Worm (Caenorhabditis elegans) whole organism, L2 larva: ENCODE measurements around the gene lbp-1.

ENCODE experiments used
- ama-1 ChIP-seq: fragments of 150-350 bp; optimal IDR thresholded peaks from 2 replicates; lab custom pipeline; 2018; ENCODE audit warnings: inconsistent platforms
- fos-1 ChIP-seq: fragments of 150-350 bp; optimal IDR thresholded peaks from 2 replicates; lab custom pipeline; 2014; ENCODE audit warnings: missing biosample characterization, missing genetic modification characterization
- lin-39 ChIP-seq: fragments of 150-350 bp; optimal IDR thresholded peaks from 2 replicates; lab custom pipeline; 2014; ENCODE audit warnings: missing biosample characterization, missing genetic modification reagents, missing genetic modification characterization
- nhr-11 ChIP-seq: fragments of 150-350 bp; optimal IDR thresholded peaks from 2 replicates; lab custom pipeline; 2014; ENCODE audit warnings: missing biosample characterization, missing genetic modification characterization
- nhr-12 ChIP-seq: fragments of 150-350 bp; optimal IDR thresholded peaks from 2 replicates; lab custom pipeline; 2014; ENCODE audit warnings: missing biosample characterization, missing genetic modification characterization
- nhr-237 ChIP-seq: fragments of 150-350 bp; optimal IDR thresholded peaks from 2 replicates; lab custom pipeline; 2014; ENCODE audit warnings: missing biosample characterization, missing genetic modification characterization
- nhr-77 ChIP-seq: fragments of 150-350 bp; optimal IDR thresholded peaks from 2 replicates; lab custom pipeline; 2014; ENCODE audit warnings: missing biosample characterization, missing genetic modification characterization
- skn-1 ChIP-seq: sonication (generic microtip); optimal IDR thresholded peaks from 2 replicates; lab custom pipeline; 2017; ENCODE audit warnings: missing biosample characterization, missing genetic modification characterization
- snpc-4 ChIP-seq: fragments of 150-350 bp; optimal IDR thresholded peaks from 2 replicates; lab custom pipeline; 2014; ENCODE audit warnings: missing biosample characterization, missing genetic modification characterization
- unc-62 ChIP-seq: fragments of 150-350 bp; optimal IDR thresholded peaks from 2 replicates; lab custom pipeline; 2014; ENCODE audit warnings: missing biosample characterization, missing genetic modification reagents, missing genetic modification characterization

DNA sequence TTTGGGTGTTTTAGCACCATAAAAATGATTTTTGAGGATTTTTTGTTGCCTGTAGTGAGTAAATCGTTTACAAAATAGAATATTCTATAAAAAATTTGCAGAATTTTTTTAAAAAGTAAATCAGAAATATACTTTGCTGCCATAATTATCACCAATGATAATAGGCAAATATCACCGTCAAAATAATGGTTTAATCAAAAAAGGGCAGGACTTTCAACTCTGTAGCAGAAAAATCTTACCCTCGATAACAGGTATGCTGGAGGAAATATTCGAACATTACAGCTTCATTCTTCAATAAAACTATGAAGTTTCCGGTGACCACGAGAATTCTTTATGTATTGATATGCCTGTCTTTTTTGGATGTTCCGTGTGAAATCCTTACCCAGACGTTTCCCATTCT lies 30.2 kb downstream of the lbp-1 start, which contains the start of gene K09C4.4:
- TF ChIP-seq nhr-11 (tag; lab: Kevin White, UChicago) = no peak
- TF ChIP-seq snpc-4 (tag; lab: Kevin White, UChicago) = no peak
- no peak for TF ChIP-seq ama-1 (lab: Kevin White, UChicago)
- TF ChIP-seq lin-39 (tag; lab: Kevin White, UChicago) = no peak
- TF ChIP-seq skn-1 (tag; lab: Kevin White, UChicago) = no peak
- TF ChIP-seq nhr-237 = no peak
- TF ChIP-seq fos-1 (tag; lab: Kevin White, UChicago) = no peak
- TF ChIP-seq nhr-77 = no peak
- no peak for TF ChIP-seq nhr-12 (tag; lab: Kevin White, UChicago)
- no peak for TF ChIP-seq unc-62
